Worm (Caenorhabditis elegans) whole organism, young adult: ENCODE data around the gene lin-18.

Experiments used
- B0336.3 ChIP-seq: fragments of 200-800 bp; sonication (Bioruptor generic); IDR thresholded peaks from 2 replicates; pipeline ENCODE4 v1.3.6; 2022; ENCODE audit warnings: missing genetic modification characterization, missing compliant biosample characterization
- F49E8.2 ChIP-seq: sonication (generic microtip); optimal IDR thresholded peaks from 3 replicates; lab custom pipeline; 2017; ENCODE audit warnings: missing genetic modification characterization, mild to moderate bottlenecking, missing compliant biosample characterization, antibody characterized with exemption, moderate library complexity; ENCODE audit not compliant: insufficient read depth
- ama-1 ChIP-seq, 3 experiments: fragments of 150-350 bp in 1 of 3; sonication (generic microtip) in 2 of 3; optimal IDR thresholded peaks; 2 replicates each; lab custom pipeline; 2014 to 2018; ENCODE audit warnings: missing biosample characterization in 2 of 3, missing genetic modification characterization in 2 of 3, missing genetic modification reagents in 2 of 3
- attf-5 ChIP-seq: fragments of 200-800 bp; sonication (Bioruptor generic); optimal IDR thresholded peaks from 2 replicates; lab custom pipeline; 2018; ENCODE audit warnings: mild to moderate bottlenecking, missing genetic modification characterization, missing compliant biosample characterization
- egl-18 ChIP-seq: fragments of 200-800 bp; sonication (Bioruptor generic); IDR thresholded peaks from 2 replicates; pipeline ENCODE4 v1.3.6; 2022; ENCODE audit warnings: missing genetic modification reagents, missing genetic modification characterization, missing compliant biosample characterization
- hmg-1.2 ChIP-seq: fragments of 200-800 bp; sonication (Bioruptor generic); IDR thresholded peaks from 2 replicates; pipeline ENCODE4 v1.3.6; 2022; ENCODE audit warnings: missing genetic modification reagents, missing genetic modification characterization, missing compliant biosample characterization
- nhr-27 ChIP-seq: fragments of 200-800 bp; sonication (Bioruptor generic); optimal IDR thresholded peaks from 2 replicates; lab custom pipeline; 2018; ENCODE audit warnings: mild to moderate bottlenecking, missing genetic modification characterization, moderate library complexity, missing compliant biosample characterization
- pha-4 ChIP-seq: fragments of 150-350 bp; sonication (generic microtip); optimal IDR thresholded peaks from 2 replicates; lab custom pipeline; 2014; ENCODE audit warnings: missing biosample characterization, missing genetic modification reagents, missing genetic modification characterization
- rcor-1 ChIP-seq: fragments of 200-800 bp; sonication (Bioruptor generic); IDR thresholded peaks from 2 replicates; pipeline ENCODE4 v1.3.6; 2022; ENCODE audit warnings: missing genetic modification reagents, missing genetic modification characterization, missing compliant biosample characterization
- snpc-4 ChIP-seq, 5 experiments: fragments of 150-350 bp in 1 of 5; sonication (generic microtip) in 4 of 5; optimal IDR thresholded peaks; 2 replicates each; lab custom pipeline; 2014 to 2018; ENCODE audit warnings: missing genetic modification characterization in 5 of 5, missing biosample characterization in 3 of 5, antibody characterized with exemption in 2 of 5, mild to moderate bottlenecking in 2 of 5, missing compliant biosample characterization in 2 of 5, missing genotype in 2 of 5, moderate library complexity in 2 of 5, missing genetic modification reagents in 1 of 5
- xnd-1 ChIP-seq: sonication (generic microtip); optimal IDR thresholded peaks from 2 replicates; lab custom pipeline; 2016; ENCODE audit warnings: missing genotype, missing genetic modification reagents, missing genetic modification characterization, missing compliant biosample characterization

- no peak for TF ChIP-seq xnd-1 (tag; lab: Kevin White, UChicago)
- TF ChIP-seq hmg-1.2 (GFP tag; lab: Robert Waterston, UW), result no peak
- no peak for TF ChIP-seq ama-1 (optimal IDR thresholded peaks at IDR 0.05; lab: Kevin White, UChicago)
- TF ChIP-seq ama-1 (GFP tag; optimal IDR thresholded peaks at IDR 0.05; lab: Kevin White, UChicago), result no peak
- TF ChIP-seq pha-4, result no peak
- no peak for TF ChIP-seq rcor-1 (GFP tag; lab: Robert Waterston, UW)
- no peak for TF ChIP-seq snpc-4 (GFP tag; optimal IDR thresholded peaks at IDR 0.05; lab: Kevin White, UChicago)
- TF ChIP-seq snpc-4 (tag; optimal IDR thresholded peaks at IDR 0.05; lab: Kevin White, UChicago), result no peak
- TF ChIP-seq F49E8.2, result no peak
- TF ChIP-seq egl-18 (GFP tag; lab: Robert Waterston, UW), result no peak
- no peak for TF ChIP-seq attf-5 (GFP tag; lab: Kevin White, UChicago)
- TF ChIP-seq nhr-27 (tag; lab: Kevin White, UChicago), result no peak
- TF ChIP-seq B0336.3 (GFP tag; lab: Robert Waterston, UW), result no peak
Measured at ce11 chrX:3914273-3914672, 44.1 kb upstream of the lin-18 start.
